Worm (Caenorhabditis elegans) whole organism, L4 larva: Measurements from ENCODE around the gene T16G1.2.

Experiments
- aly-2 ChIP-seq: sonication (generic microtip); optimal IDR thresholded peaks from 2 replicates; lab custom pipeline; 2018; ENCODE audit warnings: missing biosample characterization, missing genetic modification characterization
- ceh-20 ChIP-seq: fragments of 200-800 bp; sonication (Bioruptor generic); IDR thresholded peaks from 2 replicates; pipeline ENCODE4 v1.3.6; 2022; ENCODE audit warnings: missing genetic modification reagents, missing genetic modification characterization, missing compliant biosample characterization
- ceh-28 ChIP-seq: fragments of 150-350 bp; optimal IDR thresholded peaks from 2 replicates; lab custom pipeline; 2014; ENCODE audit warnings: missing biosample characterization, missing genetic modification reagents, missing genetic modification characterization
- fkh-10 ChIP-seq: fragments of 150-350 bp; optimal IDR thresholded peaks from 2 replicates; lab custom pipeline; 2014; ENCODE audit warnings: missing biosample characterization, missing genetic modification reagents, missing genetic modification characterization
- lin-15B ChIP-seq: fragments of 150-350 bp; sonication (generic microtip); optimal IDR thresholded peaks from 3 replicates; lab custom pipeline; 2014; ENCODE audit warnings: missing biosample characterization, missing genetic modification characterization
- lin-39 ChIP-seq: fragments of 150-350 bp; optimal IDR thresholded peaks from 2 replicates; lab custom pipeline; 2014; ENCODE audit warnings: missing biosample characterization, missing genetic modification reagents, missing genetic modification characterization
- nhr-28 ChIP-seq: fragments of 150-350 bp; optimal IDR thresholded peaks from 2 replicates; lab custom pipeline; 2014; ENCODE audit warnings: missing biosample characterization, missing genetic modification characterization
- unc-62 ChIP-seq, 3 experiments: fragments of 150-350 bp in 1 of 3; sonication (generic microtip); optimal IDR thresholded peaks in 2 of 3; peaks in 1 of 3; 1 replicate in 1 of 3; 2 replicates in 2 of 3; lab custom pipeline; 2014 to 2017; ENCODE audit warnings: missing biosample characterization in 3 of 3, missing genetic modification characterization in 3 of 3, missing genetic modification reagents in 3 of 3, missing genotype in 1 of 3
- zag-1 ChIP-seq: fragments of 150-350 bp; optimal IDR thresholded peaks from 2 replicates; lab custom pipeline; 2014; ENCODE audit warnings: missing biosample characterization, missing genetic modification characterization
- ztf-11 ChIP-seq: fragments of 150-350 bp; optimal IDR thresholded peaks from 2 replicates; lab custom pipeline; 2014; ENCODE audit warnings: missing biosample characterization, missing genetic modification characterization

DNA sequence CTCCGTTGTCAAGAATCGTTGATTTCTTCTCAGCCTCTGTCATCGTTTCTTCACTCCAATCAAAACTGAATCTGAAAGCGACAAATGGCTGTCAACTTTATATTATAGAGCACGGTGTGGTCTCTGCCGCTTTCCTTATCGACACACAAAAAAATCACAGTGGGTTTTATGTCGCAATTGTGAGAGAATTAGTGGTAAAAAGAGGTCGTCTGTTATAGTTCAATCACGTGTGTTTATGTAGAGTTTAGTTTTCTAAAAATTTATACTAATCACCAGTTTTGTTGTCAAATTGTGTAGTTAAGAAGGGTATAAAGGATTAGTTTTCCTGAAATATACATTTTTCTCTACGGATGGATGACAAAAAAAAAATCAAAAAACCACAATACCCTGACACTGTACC is 5.7 kb downstream of the T16G1.2 start, which contains the start of gene T16G1.7:
- TF ChIP-seq lin-39 (tag; lab: Kevin White, UChicago) (no peak), ceh-28 (no peak), ztf-11 (no peak), fkh-10 (GFP tag; lab: Kevin White, UChicago) (no peak), zag-1 (tag; lab: Kevin White, UChicago) (no peak), aly-2 (tag; lab: Kevin White, UChicago) (no peak), nhr-28 (tag; lab: Kevin White, UChicago) (peak; percentile 96), ceh-20 (GFP tag; lab: Robert Waterston, UW) (no peak), unc-62 (GFP tag; optimal IDR thresholded peaks at IDR 0.05 in 1 of 2; lab: Kevin White, UChicago) (peak in 1 of 2 experiments; percentile 26), unc-62 (tag; optimal IDR thresholded peaks at IDR 0.05; lab: Kevin White, UChicago) (no peak), lin-15B (no peak)
